Worm (Caenorhabditis elegans) whole organism, mixed stage, embryonic: ENCODE data around the gene str-43.

Experiments
- ces-1 ChIP-seq: fragments of 150-350 bp; optimal IDR thresholded peaks from 2 replicates; lab custom pipeline; 2014; ENCODE audit warnings: missing biosample characterization, missing genetic modification reagents, missing genetic modification characterization
- lin-13 ChIP-seq: fragments of 150-350 bp; optimal IDR thresholded peaks from 2 replicates; lab custom pipeline; 2014; ENCODE audit warnings: missing biosample characterization, missing genetic modification characterization
- mab-5 ChIP-seq: fragments of 150-350 bp; optimal IDR thresholded peaks from 2 replicates; lab custom pipeline; 2014; ENCODE audit warnings: missing biosample characterization, missing genetic modification characterization
- mep-1 ChIP-seq: fragments of 150-350 bp; optimal IDR thresholded peaks from 2 replicates; lab custom pipeline; 2017; ENCODE audit warnings: missing biosample characterization, missing genetic modification reagents, missing genetic modification characterization, inconsistent platforms
- nhr-237 ChIP-seq: fragments of 150-350 bp; optimal IDR thresholded peaks from 2 replicates; lab custom pipeline; 2014; ENCODE audit warnings: missing biosample characterization, missing genetic modification characterization
- sem-2 ChIP-seq: fragments of 200-800 bp; sonication (Bioruptor generic); optimal IDR thresholded peaks from 2 replicates; lab custom pipeline; 2018; ENCODE audit warnings: mild to moderate bottlenecking, missing genetic modification characterization, missing compliant biosample characterization
- sptf-1 ChIP-seq: sonication (generic microtip); optimal IDR thresholded peaks from 2 replicates; lab custom pipeline; 2017; ENCODE audit warnings: mild to moderate bottlenecking, missing genetic modification characterization, moderate library complexity, missing compliant biosample characterization
- tbx-8 ChIP-seq: fragments of 200-800 bp; sonication (Bioruptor generic); optimal IDR thresholded peaks from 2 replicates; lab custom pipeline; 2018; ENCODE audit warnings: mild to moderate bottlenecking, missing genetic modification characterization, moderate library complexity, missing compliant biosample characterization
- ztf-11 ChIP-seq: fragments of 150-350 bp; optimal IDR thresholded peaks from 2 replicates; lab custom pipeline; 2014; ENCODE audit warnings: missing biosample characterization, missing genetic modification characterization

DNA sequence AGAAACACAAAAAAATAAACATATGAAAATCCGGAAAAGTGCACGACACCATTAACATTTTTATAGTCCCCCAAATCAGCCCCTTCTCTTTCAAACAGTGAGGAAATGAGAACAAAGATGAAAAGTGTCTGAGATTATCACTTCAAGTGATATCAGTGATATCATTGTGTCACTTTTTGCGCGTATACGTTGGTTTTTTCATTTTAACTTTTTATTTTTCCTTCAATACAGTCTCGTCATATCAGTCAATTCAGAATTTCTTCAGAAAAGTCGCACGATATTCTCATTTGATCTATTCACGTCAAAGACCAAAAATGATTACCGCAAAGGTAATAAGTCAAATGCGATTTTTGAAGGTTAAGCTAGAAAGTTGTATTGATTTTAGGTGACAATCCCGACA lies 47.2 kb downstream of the str-43 start, which contains the start of gene twk-34:
- TF ChIP-seq nhr-237 (tag; lab: Kevin White, UChicago) (no peak), mep-1 (tag; lab: Kevin White, UChicago) (no peak), ces-1 (GFP tag; lab: Kevin White, UChicago) (no peak), sptf-1 (tag; lab: Kevin White, UChicago) (no peak), ztf-11 (tag; lab: Kevin White, UChicago) (no peak), lin-13 (tag; lab: Kevin White, UChicago) (no peak), mab-5 (tag; lab: Kevin White, UChicago) (no peak), sem-2 (no peak), tbx-8 (GFP tag; lab: Kevin White, UChicago) (no peak)
